Fruit fly (Drosophila melanogaster): ENCODE results near the gene nAChRalpha3.

nAChRalpha3 gene

DNA sequence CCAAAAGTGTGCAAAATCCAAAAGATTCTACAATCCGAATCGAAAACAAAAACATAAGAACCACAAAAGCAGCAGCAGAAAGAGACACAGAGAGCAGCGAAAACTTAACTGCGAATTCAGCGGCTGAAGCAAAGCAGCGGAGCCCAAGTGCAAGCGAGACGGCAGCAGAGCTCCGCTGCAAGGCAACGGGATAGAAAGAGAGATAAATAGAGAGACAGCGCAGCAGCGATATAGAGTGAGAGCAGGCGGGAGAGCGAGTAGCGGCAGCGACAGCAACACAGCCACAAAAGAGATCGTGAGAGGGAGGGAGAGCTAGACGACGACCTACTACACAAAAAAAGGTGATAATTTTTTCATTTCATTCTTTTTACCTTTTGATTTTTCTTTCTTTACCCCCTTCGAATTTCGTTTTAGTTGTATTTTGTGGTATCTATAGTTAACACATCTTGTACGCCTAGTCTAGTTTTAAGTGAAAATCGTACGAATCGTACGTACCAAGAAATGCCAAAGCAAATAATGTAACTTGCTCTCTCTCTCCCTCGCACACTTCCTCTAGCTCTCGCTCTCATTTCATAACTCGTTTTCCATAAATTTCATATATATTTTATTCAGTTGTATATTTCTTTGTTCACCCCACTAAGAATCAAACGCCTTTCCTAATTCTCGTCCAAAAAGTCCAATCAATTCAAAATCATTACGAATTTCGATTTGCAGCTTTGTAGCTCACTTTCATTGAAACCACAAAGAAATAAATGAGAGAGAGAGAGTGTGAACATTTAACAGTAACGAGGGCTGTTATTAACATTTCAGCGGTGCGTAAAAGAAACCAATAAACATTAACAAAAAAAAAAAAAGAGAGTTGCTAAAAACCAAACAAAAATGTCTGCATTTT is 43.6 kb upstream of the nAChRalpha3 start:
- peak; percentile 65 for TF ChIP-seq bab1 (GFP tag; optimal IDR thresholded peaks at IDR 0.05)
- TF ChIP-seq ovo (GFP tag; optimal IDR thresholded peaks at IDR 0.05), result no peak
- no peak for TF ChIP-seq cnc (optimal IDR thresholded peaks at IDR 0.05)
- TF ChIP-seq Mnt (GFP tag; optimal IDR thresholded peaks at IDR 0.05), result no peak
- peak; percentile 29 for TF ChIP-seq Hr96 (GFP tag; optimal IDR thresholded peaks at IDR 0.05)
- TF ChIP-seq kay (GFP tag; ENCODE audit: borderline replicate concordance), result peak; percentile 97
- TF ChIP-seq CG12768 (GFP tag; optimal IDR thresholded peaks at IDR 0.05), result no peak
- TF ChIP-seq CG1620 (GFP tag; optimal IDR thresholded peaks at IDR 0.05), result no peak

DNA sequence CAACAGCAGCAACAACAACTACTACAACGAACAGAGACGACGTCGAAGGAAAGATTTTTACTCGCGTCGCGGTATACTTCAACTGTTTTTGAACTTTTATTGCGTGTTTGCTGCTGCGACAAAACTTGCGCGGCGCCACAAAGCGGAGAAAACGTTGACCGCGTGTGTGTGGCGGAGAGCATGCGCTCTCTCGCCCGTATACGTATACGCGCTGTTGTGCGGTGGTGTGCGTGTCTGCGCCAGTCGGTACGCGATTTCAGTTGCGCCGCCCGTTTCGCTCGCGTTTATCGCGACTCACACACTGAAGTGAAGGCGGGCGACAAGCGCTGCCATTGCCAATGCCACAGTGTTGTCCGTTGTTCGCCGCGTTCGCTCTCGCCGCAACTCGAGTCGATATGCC is 42.8 kb upstream of the nAChRalpha3 start:
- peak; percentile 100 for TF ChIP-seq ovo (GFP tag; optimal IDR thresholded peaks at IDR 0.05)
- peak; percentile 92 for TF ChIP-seq CG12768 (GFP tag; optimal IDR thresholded peaks at IDR 0.05)
- TF ChIP-seq Crg-1 (GFP tag; optimal IDR thresholded peaks at IDR 0.05), result peak; percentile 40
- TF ChIP-seq CG33017 (tag; optimal IDR thresholded peaks at IDR 0.05), result peak; percentile 84
- peak; percentile 98 for TF ChIP-seq cic (GFP tag; optimal IDR thresholded peaks at IDR 0.05)
- TF ChIP-seq kay (GFP tag; ENCODE audit: borderline replicate concordance), result peak; percentile 99
- TF ChIP-seq CG7045 (GFP tag; optimal IDR thresholded peaks at IDR 0.05), result peak; percentile 73
- peak; percentile 85 for TF ChIP-seq pad (GFP tag; optimal IDR thresholded peaks at IDR 0.05)
- TF ChIP-seq CG5204 (GFP tag; optimal IDR thresholded peaks at IDR 0.05), result peak; percentile 78
- TF ChIP-seq Clk (GFP tag; optimal IDR thresholded peaks at IDR 0.05), result peak; percentile 93
- peak; percentile 94 for TF ChIP-seq Hr96 (GFP tag; optimal IDR thresholded peaks at IDR 0.05)
- peak; percentile 93 for TF ChIP-seq Mnt (GFP tag; optimal IDR thresholded peaks at IDR 0.05)
- peak; percentile 100 for TF ChIP-seq bab1 (GFP tag; optimal IDR thresholded peaks at IDR 0.05)
- peak; percentile 78 for TF ChIP-seq CG14711 (tag; optimal IDR thresholded peaks at IDR 0.05)
- no peak for TF ChIP-seq cnc (optimal IDR thresholded peaks at IDR 0.05)
- TF ChIP-seq tj (GFP tag; optimal IDR thresholded peaks at IDR 0.05), result peak; percentile 93
- peak; percentile 93 for TF ChIP-seq toe (GFP tag; optimal IDR thresholded peaks at IDR 0.05)
- peak; percentile 70 for TF ChIP-seq CG1620 (GFP tag; optimal IDR thresholded peaks at IDR 0.05)
- peak; percentile 84 for TF ChIP-seq CG11617 (GFP tag; optimal IDR thresholded peaks at IDR 0.05)
- TF ChIP-seq CG7101 (tag; optimal IDR thresholded peaks at IDR 0.05), result peak; percentile 87

DNA sequence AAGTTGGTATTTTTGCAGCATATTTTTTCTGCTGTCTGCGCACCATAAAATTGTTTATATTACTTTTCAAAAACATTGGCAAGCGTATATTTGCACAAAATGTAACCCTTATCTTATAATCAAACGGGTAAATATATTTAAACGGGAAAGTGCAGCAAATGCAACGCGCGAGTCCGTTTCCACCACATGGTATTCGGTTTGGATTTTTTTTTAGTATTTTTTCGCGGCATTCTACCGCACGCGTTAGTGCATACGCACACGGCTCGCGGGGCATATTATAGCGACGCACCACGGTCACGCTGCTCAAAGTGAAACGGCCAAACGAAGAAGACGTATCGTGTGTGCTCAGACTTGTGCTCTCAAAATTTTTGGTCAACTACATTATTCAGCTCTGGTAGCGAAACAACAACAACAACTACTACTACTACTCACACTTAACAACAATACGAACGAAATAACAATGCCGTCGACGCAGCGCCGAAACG is 42.0 kb upstream of the nAChRalpha3 start, which contains the start of gene Trf2:
Gene Trf2 (plus strand): TSS at position 302 of the 485 bp plus-strand sequence.
- no peak for TF ChIP-seq pad (GFP tag; optimal IDR thresholded peaks at IDR 0.05)
- TF ChIP-seq ovo (GFP tag; optimal IDR thresholded peaks at IDR 0.05), result no peak
- TF ChIP-seq CG11617 (GFP tag; optimal IDR thresholded peaks at IDR 0.05), result no peak
- TF ChIP-seq bab1 (GFP tag; optimal IDR thresholded peaks at IDR 0.05), result peak; percentile 46
- peak; percentile 50 for TF ChIP-seq Mnt (GFP tag; optimal IDR thresholded peaks at IDR 0.05)
- peak; percentile 64 for TF ChIP-seq Crg-1 (GFP tag; optimal IDR thresholded peaks at IDR 0.05)
- no peak for TF ChIP-seq CG12768 (GFP tag; optimal IDR thresholded peaks at IDR 0.05)
- no peak for TF ChIP-seq CG5204 (GFP tag; optimal IDR thresholded peaks at IDR 0.05)
- no peak for TF ChIP-seq kay (GFP tag; ENCODE audit: borderline replicate concordance)
- peak; percentile 52 for TF ChIP-seq CG7101 (tag; optimal IDR thresholded peaks at IDR 0.05)
- peak; percentile 36 for TF ChIP-seq CG1620 (GFP tag; optimal IDR thresholded peaks at IDR 0.05)

DNA sequence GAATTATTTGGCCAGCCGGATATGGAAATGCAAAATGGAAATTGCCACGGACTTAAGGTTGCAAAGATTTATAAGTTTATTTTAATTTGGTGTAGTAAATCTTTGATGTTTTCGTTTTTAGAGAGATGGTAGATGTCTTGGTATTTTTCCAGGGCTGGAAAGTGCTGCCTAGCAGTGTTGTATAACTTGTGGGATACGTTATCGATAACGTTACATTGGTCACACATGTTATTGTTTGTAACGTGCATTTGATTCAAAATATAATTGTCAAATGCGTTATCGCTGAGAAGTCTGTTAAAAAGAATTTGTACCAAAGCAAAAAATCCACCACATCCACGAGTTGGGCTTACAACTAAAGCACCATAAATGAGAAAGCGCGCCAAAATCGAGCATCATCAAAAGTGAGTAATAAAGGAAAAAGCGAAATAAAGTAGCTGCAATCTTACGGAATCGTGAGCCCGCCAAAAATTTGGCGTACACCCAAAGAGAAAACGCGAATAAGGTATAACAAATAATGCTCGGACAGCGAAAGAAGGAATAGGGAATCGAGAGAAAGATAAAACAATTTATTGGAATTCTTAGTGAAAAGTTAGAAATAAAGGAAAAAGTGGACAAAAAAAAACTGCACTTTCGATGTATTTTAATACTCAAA is 40.3 kb upstream of the nAChRalpha3 start, which contains the start of gene PIG-T:
Gene PIG-T (minus strand): TSS at position 140 of the 652 bp plus-strand sequence.
- no peak for TF ChIP-seq Hr96 (GFP tag; optimal IDR thresholded peaks at IDR 0.05)
- no peak for TF ChIP-seq tj (GFP tag; optimal IDR thresholded peaks at IDR 0.05)
- TF ChIP-seq CG5204 (GFP tag; optimal IDR thresholded peaks at IDR 0.05), result no peak
- peak; percentile 44 for TF ChIP-seq pad (GFP tag; optimal IDR thresholded peaks at IDR 0.05)
- peak; percentile 14 for TF ChIP-seq CG1620 (GFP tag; optimal IDR thresholded peaks at IDR 0.05)
- TF ChIP-seq kay (GFP tag; ENCODE audit: borderline replicate concordance), result no peak
- no peak for TF ChIP-seq toe (GFP tag; optimal IDR thresholded peaks at IDR 0.05)
- peak; percentile 26 for TF ChIP-seq Crg-1 (GFP tag; optimal IDR thresholded peaks at IDR 0.05)
- no peak for TF ChIP-seq bab1 (GFP tag; optimal IDR thresholded peaks at IDR 0.05)
- TF ChIP-seq CG33017 (tag; optimal IDR thresholded peaks at IDR 0.05), result no peak
- peak; percentile 59 for TF ChIP-seq CG7101 (tag; optimal IDR thresholded peaks at IDR 0.05)
- TF ChIP-seq cnc (optimal IDR thresholded peaks at IDR 0.05), result no peak
- no peak for TF ChIP-seq CG7045 (GFP tag; optimal IDR thresholded peaks at IDR 0.05)
- TF ChIP-seq Mnt (GFP tag; optimal IDR thresholded peaks at IDR 0.05), result peak; percentile 82
- TF ChIP-seq cic (GFP tag; optimal IDR thresholded peaks at IDR 0.05), result no peak
- TF ChIP-seq ovo (GFP tag; optimal IDR thresholded peaks at IDR 0.05), result no peak
- no peak for TF ChIP-seq CG11617 (GFP tag; optimal IDR thresholded peaks at IDR 0.05)
- TF ChIP-seq CG12768 (GFP tag; optimal IDR thresholded peaks at IDR 0.05), result no peak
- TF ChIP-seq CG14711 (tag; optimal IDR thresholded peaks at IDR 0.05), result no peak
- TF ChIP-seq Clk (GFP tag; optimal IDR thresholded peaks at IDR 0.05), result no peak

DNA sequence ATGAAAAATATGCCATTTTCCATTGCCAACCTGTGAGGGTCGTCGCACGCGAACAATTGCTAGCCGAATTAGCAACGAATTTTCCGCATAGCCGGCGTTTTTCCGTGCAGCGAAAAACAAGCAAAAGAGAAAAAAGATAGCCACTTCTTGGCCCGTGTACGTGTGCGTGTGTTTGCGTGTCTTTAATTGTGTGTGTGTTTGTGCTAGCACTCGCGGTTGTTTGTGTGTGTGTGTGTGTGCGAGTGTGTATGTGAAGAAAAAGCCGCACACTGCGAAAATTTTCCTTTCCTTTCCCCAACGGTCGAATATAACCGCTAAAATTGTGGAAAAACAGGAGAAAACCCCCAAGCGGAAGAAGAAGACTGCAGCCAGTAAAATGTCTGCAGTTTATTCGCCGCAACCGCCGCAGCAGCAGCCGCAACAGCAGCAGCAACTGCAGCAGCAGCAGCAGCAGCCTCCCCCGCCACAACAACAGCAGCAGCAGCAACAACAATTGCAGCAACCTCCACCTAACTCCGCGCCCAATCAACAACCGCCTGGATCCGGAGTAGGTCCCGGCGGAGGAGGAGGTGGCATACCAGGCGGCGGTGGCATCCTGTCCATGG is 32.2 kb upstream of the nAChRalpha3 start:
- no peak for TF ChIP-seq pad (GFP tag; optimal IDR thresholded peaks at IDR 0.05)
- TF ChIP-seq Clk (GFP tag; optimal IDR thresholded peaks at IDR 0.05), result no peak
- TF ChIP-seq Crg-1 (GFP tag; optimal IDR thresholded peaks at IDR 0.05), result no peak
- no peak for TF ChIP-seq CG7101 (tag; optimal IDR thresholded peaks at IDR 0.05)
- no peak for TF ChIP-seq Hr96 (GFP tag; optimal IDR thresholded peaks at IDR 0.05)
- no peak for TF ChIP-seq CG1620 (GFP tag; optimal IDR thresholded peaks at IDR 0.05)
- no peak for TF ChIP-seq ovo (GFP tag; optimal IDR thresholded peaks at IDR 0.05)
- no peak for TF ChIP-seq CG33017 (tag; optimal IDR thresholded peaks at IDR 0.05)
- TF ChIP-seq CG7045 (GFP tag; optimal IDR thresholded peaks at IDR 0.05), result no peak
- no peak for TF ChIP-seq tj (GFP tag; optimal IDR thresholded peaks at IDR 0.05)
- TF ChIP-seq CG5204 (GFP tag; optimal IDR thresholded peaks at IDR 0.05), result no peak
- no peak for TF ChIP-seq cic (GFP tag; optimal IDR thresholded peaks at IDR 0.05)
- no peak for TF ChIP-seq Mnt (GFP tag; optimal IDR thresholded peaks at IDR 0.05)
- no peak for TF ChIP-seq cnc (optimal IDR thresholded peaks at IDR 0.05)
- no peak for TF ChIP-seq CG12768 (GFP tag; optimal IDR thresholded peaks at IDR 0.05)
- no peak for TF ChIP-seq CG14711 (tag; optimal IDR thresholded peaks at IDR 0.05)

All from whole organism, adult.